Worm (Caenorhabditis elegans) whole organism, mixed stage, embryonic: Measurements from ENCODE around the gene F07H5.7.

Experiments used
- blmp-1 ChIP-seq: fragments of 150-350 bp; optimal IDR thresholded peaks from 2 replicates; lab custom pipeline; 2014; ENCODE audit warnings: missing biosample characterization, missing genetic modification characterization
- ceh-39 ChIP-seq: fragments of 150-350 bp; optimal IDR thresholded peaks from 2 replicates; lab custom pipeline; 2014; ENCODE audit warnings: missing biosample characterization, missing genetic modification characterization
- ceh-83 ChIP-seq: fragments of 200-800 bp; sonication (Bioruptor generic); optimal IDR thresholded peaks from 2 replicates; lab custom pipeline; 2018; ENCODE audit warnings: mild to moderate bottlenecking, missing genetic modification characterization, missing compliant biosample characterization
- flh-1 ChIP-seq: fragments of 200-800 bp; sonication (Bioruptor generic); optimal IDR thresholded peaks from 2 replicates; lab custom pipeline; 2018; ENCODE audit warnings: mild to moderate bottlenecking, missing genetic modification characterization, moderate library complexity, missing compliant biosample characterization
- lsy-2 ChIP-seq: fragments of 150-350 bp; optimal IDR thresholded peaks from 2 replicates; lab custom pipeline; 2014; ENCODE audit warnings: missing biosample characterization, missing genetic modification characterization
- mab-5 ChIP-seq: fragments of 150-350 bp; optimal IDR thresholded peaks from 2 replicates; lab custom pipeline; 2014; ENCODE audit warnings: missing biosample characterization, missing genetic modification characterization
- nhr-2 ChIP-seq: fragments of 150-350 bp; optimal IDR thresholded peaks from 2 replicates; lab custom pipeline; 2014; ENCODE audit warnings: missing biosample characterization, missing genetic modification characterization
- nhr-28 ChIP-seq: fragments of 150-350 bp; optimal IDR thresholded peaks from 2 replicates; lab custom pipeline; 2014; ENCODE audit warnings: missing biosample characterization, missing genetic modification characterization
- nhr-76 ChIP-seq: sonication (generic microtip); optimal IDR thresholded peaks from 2 replicates; lab custom pipeline; 2017; ENCODE audit warnings: missing biosample characterization, missing genetic modification characterization
- snpc-4 ChIP-seq: fragments of 150-350 bp; optimal IDR thresholded peaks from 2 replicates; lab custom pipeline; 2014; ENCODE audit warnings: missing biosample characterization, missing genetic modification characterization
- unc-62 ChIP-seq: fragments of 150-350 bp; optimal IDR thresholded peaks from 2 replicates; lab custom pipeline; 2014; ENCODE audit warnings: missing biosample characterization, missing genetic modification reagents, missing genetic modification characterization

ce11 chrII:8763367-8763766, 30.6 kb downstream of the F07H5.7 start:
- no peak for TF ChIP-seq snpc-4 (tag; lab: Kevin White, UChicago)
- no peak for TF ChIP-seq ceh-39 (tag; lab: Kevin White, UChicago)
- TF ChIP-seq mab-5 (tag; lab: Kevin White, UChicago) = no peak
- no peak for TF ChIP-seq lsy-2 (tag; lab: Kevin White, UChicago)
- no peak for TF ChIP-seq blmp-1 (tag; lab: Kevin White, UChicago)
- no peak for TF ChIP-seq unc-62 (GFP tag; lab: Kevin White, UChicago)
- no peak for TF ChIP-seq ceh-83
- TF ChIP-seq flh-1 (GFP tag; lab: Kevin White, UChicago) = no peak
- TF ChIP-seq nhr-2 (tag; lab: Kevin White, UChicago) = no peak
- no peak for TF ChIP-seq nhr-28 (tag; lab: Kevin White, UChicago)
- TF ChIP-seq nhr-76 (tag; lab: Kevin White, UChicago) = no peak
